Worm (Caenorhabditis elegans): ENCODE data around the gene pxd-1.

pxd-1 gene

ce11 chrIII:3966143-3966542, 39.8 kb upstream of the pxd-1 start:
- no peak for TF ChIP-seq lsy-2 (tag; optimal IDR thresholded peaks at IDR 0.05)
- peak in 1 of 2 experiments; percentile 93 for TF ChIP-seq unc-62 (GFP tag; optimal IDR thresholded peaks at IDR 0.05 in 1 of 2)
- TF ChIP-seq unc-62 (tag; optimal IDR thresholded peaks at IDR 0.05): no peak

- TF ChIP-seq unc-62 (GFP tag; optimal IDR thresholded peaks at IDR 0.05 in 1 of 2) (peak in 1 of 2 experiments; percentile 91), unc-62 (tag; optimal IDR thresholded peaks at IDR 0.05) (no peak), ceh-62 (tag; optimal IDR thresholded peaks at IDR 0.05) (no peak), ztf-11 (tag; optimal IDR thresholded peaks at IDR 0.05) (no peak), daf-8 (GFP tag; IDR thresholded peaks at IDR 0.05) (no peak)
Measured at ce11 chrIII:3969133-3969532, 36.8 kb upstream of the pxd-1 start.

- TF ChIP-seq daf-8 (GFP tag; IDR thresholded peaks at IDR 0.05): no peak
- TF ChIP-seq ces-1 (GFP tag; optimal IDR thresholded peaks at IDR 0.05): peak; percentile 79
Measured at ce11 chrIII:3970395-3970794, 35.5 kb upstream of the pxd-1 start.

- TF ChIP-seq T26A8.4 (GFP tag; IDR thresholded peaks at IDR 0.05) (no peak), aha-1 (tag) (peak; percentile 41), snpc-4 (tag; optimal IDR thresholded peaks at IDR 0.05) (no peak), Y105C5A.15 (GFP tag; IDR thresholded peaks at IDR 0.05) (no peak)
Measured at ce11 chrIII:3972687-3973086, 33.3 kb upstream of the pxd-1 start, which contains the start of gene R10E9.4. Gene R10E9.4 (minus strand): TSS chrIII:3972787.

DNA sequence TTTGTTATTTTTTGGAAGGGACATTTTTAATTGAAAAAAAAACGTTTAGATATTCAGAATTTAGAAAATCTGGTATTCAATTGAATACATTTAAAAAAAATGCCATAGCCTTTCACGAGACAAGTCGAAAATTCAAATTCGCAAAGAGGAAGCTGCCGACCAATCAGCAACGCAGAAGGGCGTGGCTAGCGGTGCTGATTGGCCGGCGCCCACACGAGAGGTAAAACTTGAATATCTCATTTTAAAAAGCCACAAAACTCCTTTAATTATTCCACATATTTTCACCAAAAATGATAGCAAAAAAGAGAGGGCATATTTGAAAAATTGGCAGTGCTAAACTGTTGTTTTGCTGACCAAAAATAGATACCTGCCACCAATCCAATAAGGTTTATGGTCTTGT, 31.4 kb upstream of the pxd-1 start:
- no peak for TF ChIP-seq gei-8 (GFP tag; optimal IDR thresholded peaks at IDR 0.05)
- TF ChIP-seq lin-15B (tag; optimal IDR thresholded peaks at IDR 0.05): no peak
- no peak for TF ChIP-seq ama-1 (optimal IDR thresholded peaks at IDR 0.05)
- TF ChIP-seq ZK546.5 (tag; optimal IDR thresholded peaks at IDR 0.05): no peak
- no peak for TF ChIP-seq R02D3.7 (tag; optimal IDR thresholded peaks at IDR 0.05)
- TF ChIP-seq fkh-10 (GFP tag; optimal IDR thresholded peaks at IDR 0.05): no peak

DNA sequence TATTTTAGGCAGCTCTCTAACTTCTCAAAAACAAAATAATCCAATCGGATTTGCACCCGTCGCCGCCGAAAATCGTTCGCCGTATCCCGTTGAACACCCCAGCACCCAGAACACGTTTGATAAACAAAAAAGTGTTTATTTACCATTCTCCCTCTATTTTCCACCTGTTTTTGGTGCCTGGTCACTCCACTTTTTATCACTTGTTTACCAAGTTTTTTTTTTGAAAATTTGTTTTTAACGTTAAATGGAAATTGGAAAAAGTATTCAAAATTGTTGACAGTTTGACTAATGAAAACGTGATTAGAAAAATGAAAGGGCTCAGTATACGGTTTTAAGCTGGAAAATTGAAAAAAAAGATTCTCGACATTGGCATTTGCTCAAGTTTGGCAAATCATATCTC, 30.9 kb upstream of the pxd-1 start:
- TF ChIP-seq daf-16 (GFP tag; optimal IDR thresholded peaks at IDR 0.05) (no peak), daf-16 (tag; optimal IDR thresholded peaks at IDR 0.05) (peak; percentile 93), F10B5.3 (tag; optimal IDR thresholded peaks at IDR 0.05) (no peak)

ce11 chrIII:3976291-3976690, 29.7 kb upstream of the pxd-1 start, which contains the start of gene msi-1:
Gene msi-1 (minus strand): TSS chrIII:3976391.
- TF ChIP-seq lin-39 (tag; optimal IDR thresholded peaks at IDR 0.05): no peak

DNA sequence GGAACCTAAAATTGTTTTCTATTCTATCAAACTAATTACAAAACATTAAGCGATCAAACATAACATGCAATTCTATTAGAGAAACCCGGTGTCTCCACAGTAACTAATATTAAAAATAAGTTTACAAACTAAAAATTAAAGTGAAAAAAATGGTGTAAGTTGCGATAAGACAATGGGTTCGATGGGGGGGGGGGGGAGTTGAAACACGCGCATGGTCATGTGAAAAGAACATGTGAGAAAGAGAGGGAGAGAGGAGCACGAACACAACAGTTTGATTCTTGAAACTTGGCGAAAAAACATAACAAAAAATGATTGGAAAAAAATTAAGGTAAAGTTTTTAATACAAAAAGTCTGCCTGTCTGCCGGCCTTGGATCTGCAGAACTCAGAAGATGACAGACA, 28.9 kb upstream of the pxd-1 start:
- TF ChIP-seq hlh-30 (tag; optimal IDR thresholded peaks at IDR 0.05; ENCODE audit: insufficient read depth) (peak; percentile 75), set-16 (GFP tag; IDR thresholded peaks at IDR 0.05) (no peak), hlh-11 (tag; optimal IDR thresholded peaks at IDR 0.05) (peak; percentile 45), egl-43 (GFP tag; IDR thresholded peaks at IDR 0.05) (no peak), mdl-1 (tag; optimal IDR thresholded peaks at IDR 0.05) (peak in 1 of 2 experiments; percentile 6), nhr-28 (tag; optimal IDR thresholded peaks at IDR 0.05) (peak; percentile 3), dve-1 (tag; optimal IDR thresholded peaks at IDR 0.05; ENCODE audit: insufficient read depth) (peak; percentile 15)

DNA sequence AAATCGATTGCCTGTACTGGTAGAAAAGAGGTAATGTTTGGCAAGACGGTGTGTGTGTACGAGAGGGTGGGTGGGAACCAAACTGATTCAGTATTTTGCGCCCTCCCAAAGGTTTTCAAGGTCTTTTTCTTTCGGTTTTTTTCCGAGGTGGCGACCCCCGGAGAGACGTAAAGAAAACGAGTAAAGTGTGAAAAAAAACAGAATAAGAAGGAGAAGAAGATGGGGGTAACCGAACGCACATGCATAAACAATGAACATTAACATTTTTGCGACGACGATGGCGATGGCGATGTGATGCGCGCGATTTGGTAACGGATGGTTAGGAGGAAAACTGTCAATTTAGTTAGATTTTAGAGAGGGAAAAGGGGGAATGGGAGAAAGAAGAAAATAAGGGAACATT, 27.5 kb upstream of the pxd-1 start:
- TF ChIP-seq aha-1 (tag): peak; percentile 11
- no peak for TF ChIP-seq hlh-11 (tag; optimal IDR thresholded peaks at IDR 0.05)
- TF ChIP-seq nhr-11 (tag; optimal IDR thresholded peaks at IDR 0.05): no peak
- peak; percentile 16 for TF ChIP-seq mep-1 (tag; optimal IDR thresholded peaks at IDR 0.05)
- no peak for TF ChIP-seq tra-1 (GFP tag; IDR thresholded peaks at IDR 0.05)
- TF ChIP-seq Y105C5A.15 (GFP tag; IDR thresholded peaks at IDR 0.05): no peak
- TF ChIP-seq lim-7 (GFP tag; IDR thresholded peaks at IDR 0.05): no peak
- no peak for TF ChIP-seq ces-1 (GFP tag; optimal IDR thresholded peaks at IDR 0.05)
- TF ChIP-seq ama-1 (optimal IDR thresholded peaks at IDR 0.05): no peak
- no peak for TF ChIP-seq dmd-9 (GFP tag; IDR thresholded peaks at IDR 0.05)
- no peak for TF ChIP-seq ceh-62 (tag; optimal IDR thresholded peaks at IDR 0.05)
- TF ChIP-seq nhr-42 (GFP tag; IDR thresholded peaks at IDR 0.05): no peak
- no peak for TF ChIP-seq spr-1 (tag; optimal IDR thresholded peaks at IDR 0.05)
- TF ChIP-seq dmd-8 (GFP tag; IDR thresholded peaks at IDR 0.05): no peak
- no peak for TF ChIP-seq zip-11 (GFP tag; IDR thresholded peaks at IDR 0.05)
- no peak for TF ChIP-seq egl-27 (tag; optimal IDR thresholded peaks at IDR 0.05)
- TF ChIP-seq nhr-10 (tag; optimal IDR thresholded peaks at IDR 0.05): no peak
